Fruit fly (Drosophila melanogaster) whole organism, adult: Measurements from ENCODE around the gene CG8924.

ENCODE experiments used
- CG5204 ChIP-seq: fragments of 200-800 bp; sonication (Bioruptor generic); optimal IDR thresholded peaks from 2 replicates; lab custom pipeline; 2016; ENCODE audit warnings: missing biosample characterization, missing genetic modification characterization
- Clk ChIP-seq: fragments of 200-800 bp; sonication (Bioruptor generic); optimal IDR thresholded peaks from 2 replicates; lab custom pipeline; 2017; ENCODE audit warnings: missing biosample characterization, missing genetic modification characterization
- cnc ChIP-seq, 2 experiments: fragments of >200 bp; optimal IDR thresholded peaks; 2 replicates each; lab custom pipeline; 2017
- kay ChIP-seq: fragments of 200-800 bp; sonication (Bioruptor generic); peaks from one replicate; lab custom pipeline; 2016; ENCODE audit warnings: missing biosample characterization, missing genetic modification characterization, borderline replicate concordance

DNA sequence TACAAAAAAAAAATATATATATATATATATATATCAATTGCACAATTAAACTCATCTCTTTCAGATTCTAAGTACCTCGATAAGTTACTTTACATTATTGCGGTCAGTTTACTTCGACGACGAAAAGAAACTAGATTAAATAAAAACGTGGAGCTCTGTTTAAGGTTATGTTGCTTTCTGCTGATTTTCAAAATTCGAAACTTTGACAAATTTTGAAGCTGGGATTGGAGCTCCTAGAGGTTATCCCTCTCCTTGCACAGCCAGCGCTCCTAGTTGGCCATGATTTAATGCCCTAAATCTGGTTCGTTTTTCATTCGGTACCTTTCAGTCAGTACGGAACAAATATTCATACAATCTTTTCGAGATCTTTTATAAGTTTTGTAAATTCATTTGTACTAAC, 35.7 kb downstream of the CG8924 start, which contains the start of gene CG42766:
- TF ChIP-seq kay (GFP tag; lab: Kevin White, UChicago) = no peak
- TF ChIP-seq cnc (optimal IDR thresholded peaks at IDR 0.05; lab: Kevin White, UChicago) = no peak
- no peak for TF ChIP-seq CG5204 (GFP tag; lab: Kevin White, UChicago)
- no peak for TF ChIP-seq Clk (GFP tag; lab: Kevin White, UChicago)
